Fruit fly (Drosophila melanogaster) S2 (cell line): ENCODE measurements around the gene janB.
A peak's percentile ranks its signal among the peaks of the same experiment; 100 is the strongest.

Source experiments
- CG8478 ChIP-seq: fragments of >200 bp; optimal IDR thresholded peaks from 2 replicates; lab custom pipeline; 2018
- CTCF ChIP-seq, 2 experiments: fragments of >200 bp; optimal IDR thresholded peaks; 2 replicates each; lab custom pipeline; 2018

The janB gene

DNA sequence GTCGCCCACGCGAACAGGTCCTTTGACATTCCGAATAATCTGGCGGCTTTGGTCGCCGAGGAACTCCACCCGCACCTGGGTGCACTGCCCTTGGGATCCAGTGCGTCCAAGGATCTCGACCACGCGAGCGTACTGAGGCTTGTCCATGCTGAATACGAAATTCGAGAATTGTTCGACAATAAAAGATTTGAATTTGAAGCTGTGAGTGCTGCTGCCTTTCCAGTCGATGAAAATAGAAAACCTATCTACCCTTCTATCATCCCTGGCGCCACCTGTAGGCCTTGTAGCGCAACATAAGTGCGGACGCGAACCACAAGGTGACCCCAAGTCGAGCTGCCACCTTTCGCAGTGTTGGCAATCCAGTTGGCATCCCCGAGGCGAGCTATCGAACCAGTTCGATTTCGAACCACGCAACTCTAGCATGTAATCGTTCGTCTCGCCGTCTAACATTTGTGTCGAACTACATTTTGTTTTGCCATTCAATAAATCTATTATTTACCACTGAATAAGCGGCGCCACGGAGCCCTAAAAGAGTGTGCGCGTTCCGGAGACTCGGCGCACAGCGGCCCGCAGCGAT is 16.0 kb downstream of the janB start, which contains the start of the genes RpS28a and Axn:
Gene RpS28a (minus strand): TSS at position 197 of the 577 bp plus-strand sequence.
Gene Axn (plus strand): TSS at position 391 of the 577 bp plus-strand sequence.
- TF ChIP-seq CG8478 (lab: Kevin White, UChicago) (no peak), CTCF (optimal IDR thresholded peaks at IDR 0.05; lab: Kevin White, UChicago) (peak; percentile 99 to 100)

DNA sequence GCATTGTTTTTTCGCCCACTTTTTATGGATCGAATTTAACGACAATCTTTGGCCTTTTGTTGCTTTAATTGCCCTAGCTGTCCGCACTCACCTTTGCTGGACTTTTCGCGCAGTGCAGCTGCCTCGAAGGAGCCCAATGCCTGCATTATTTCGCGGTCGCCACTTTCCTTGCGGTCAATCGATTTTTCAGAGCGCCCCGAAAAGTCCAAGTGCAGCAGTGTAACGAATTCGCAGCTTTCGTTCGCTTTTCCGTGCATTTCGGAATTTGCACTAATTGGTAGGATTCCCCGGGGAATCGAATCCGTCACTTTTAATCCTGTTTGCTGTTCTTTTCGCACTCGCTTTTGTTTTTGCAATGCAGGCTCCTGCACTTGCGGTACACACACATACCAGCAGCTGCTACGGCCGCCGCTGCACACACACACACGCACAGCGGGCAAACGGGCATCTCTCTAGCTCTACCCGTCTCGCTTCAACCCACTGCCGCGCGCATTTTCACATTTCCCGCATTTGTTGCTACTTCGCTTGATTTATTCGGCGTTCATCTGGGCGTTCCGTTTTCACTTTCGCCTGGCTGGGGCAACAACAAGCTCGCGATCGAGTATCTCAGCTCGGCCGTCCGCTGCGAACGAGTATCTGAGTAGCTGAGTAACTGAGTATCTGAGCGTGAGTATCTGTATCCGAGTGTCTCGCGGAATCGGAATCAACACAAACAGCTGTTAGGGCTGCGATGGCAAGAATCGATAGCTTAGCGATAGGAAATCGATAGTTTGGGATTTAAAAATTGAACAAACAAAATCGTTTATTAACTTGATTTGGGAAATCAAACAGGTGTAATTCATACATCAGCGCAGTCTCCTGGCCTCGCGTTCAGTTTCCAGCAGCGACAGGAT is 16.7 kb downstream of the janB start, which contains the start of gene Mgat2:
Gene Mgat2 (minus strand): TSS at position 663 of the 893 bp plus-strand sequence.
- no peak for TF ChIP-seq CG8478 (lab: Kevin White, UChicago)
- TF ChIP-seq CTCF (optimal IDR thresholded peaks at IDR 0.05; lab: Kevin White, UChicago), result no peak

- TF ChIP-seq CTCF (optimal IDR thresholded peaks at IDR 0.05; lab: Kevin White, UChicago) (no peak), CG8478 (lab: Kevin White, UChicago) (no peak)
Measured at dm6 chr3R:30021009-30021408, 17.5 kb downstream of the janB start.

DNA sequence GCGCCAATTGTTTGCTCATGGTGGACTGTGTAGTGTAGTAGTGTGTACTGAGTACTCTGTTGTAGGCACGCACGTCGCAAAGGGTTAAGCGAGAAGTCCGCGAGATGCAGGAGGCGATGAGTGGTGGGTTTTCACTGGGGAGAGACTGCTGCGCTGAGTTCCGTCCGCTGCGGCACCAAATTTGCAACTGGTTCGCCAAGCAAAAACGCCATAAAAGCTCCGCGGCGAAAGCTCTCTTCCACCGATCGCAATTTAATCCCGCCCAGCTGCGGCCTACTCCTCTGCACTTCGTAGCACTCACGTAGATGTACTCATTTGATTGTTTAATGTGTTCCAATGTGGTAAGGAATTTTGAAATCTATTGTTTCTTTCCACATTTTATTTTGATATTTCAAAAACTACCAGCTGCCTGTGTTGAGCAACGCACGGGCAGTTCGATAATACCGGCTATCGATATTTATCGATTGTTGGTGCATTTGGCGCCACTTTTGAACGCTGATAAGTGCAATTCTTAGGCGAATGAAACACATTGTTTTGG is 23.5 kb downstream of the janB start, which contains the start of gene CG7920:
Gene CG7920 (minus strand): TSS at position 308 of the 538 bp plus-strand sequence.
- TF ChIP-seq CG8478 (lab: Kevin White, UChicago) (no peak), CTCF (optimal IDR thresholded peaks at IDR 0.05; lab: Kevin White, UChicago) (no peak)

- no peak for TF ChIP-seq CTCF (optimal IDR thresholded peaks at IDR 0.05; lab: Kevin White, UChicago)
Measured at dm6 chr3R:30014480-30014879, 24.0 kb downstream of the janB start.

DNA sequence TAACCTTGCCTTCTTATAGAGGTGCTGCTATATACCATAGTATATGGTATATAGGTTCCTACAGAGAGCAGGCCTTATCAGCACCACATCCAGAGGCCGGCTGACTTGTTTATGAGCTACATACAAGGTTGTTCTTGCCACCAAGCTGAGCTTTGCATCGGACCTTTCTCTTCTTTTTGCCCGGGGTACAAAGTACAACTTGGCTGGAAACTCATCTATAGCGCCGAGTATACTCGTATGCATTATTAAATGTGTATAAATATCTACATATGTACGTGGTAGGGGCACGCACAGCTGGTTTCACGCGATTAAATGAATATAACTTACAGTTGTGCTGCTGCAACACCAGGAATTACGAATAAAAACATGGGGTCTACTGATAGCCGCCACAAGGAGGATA is 24.6 kb downstream of the janB start:
- TF ChIP-seq CTCF (optimal IDR thresholded peaks at IDR 0.05; lab: Kevin White, UChicago) (no peak), CG8478 (lab: Kevin White, UChicago) (no peak)

DNA sequence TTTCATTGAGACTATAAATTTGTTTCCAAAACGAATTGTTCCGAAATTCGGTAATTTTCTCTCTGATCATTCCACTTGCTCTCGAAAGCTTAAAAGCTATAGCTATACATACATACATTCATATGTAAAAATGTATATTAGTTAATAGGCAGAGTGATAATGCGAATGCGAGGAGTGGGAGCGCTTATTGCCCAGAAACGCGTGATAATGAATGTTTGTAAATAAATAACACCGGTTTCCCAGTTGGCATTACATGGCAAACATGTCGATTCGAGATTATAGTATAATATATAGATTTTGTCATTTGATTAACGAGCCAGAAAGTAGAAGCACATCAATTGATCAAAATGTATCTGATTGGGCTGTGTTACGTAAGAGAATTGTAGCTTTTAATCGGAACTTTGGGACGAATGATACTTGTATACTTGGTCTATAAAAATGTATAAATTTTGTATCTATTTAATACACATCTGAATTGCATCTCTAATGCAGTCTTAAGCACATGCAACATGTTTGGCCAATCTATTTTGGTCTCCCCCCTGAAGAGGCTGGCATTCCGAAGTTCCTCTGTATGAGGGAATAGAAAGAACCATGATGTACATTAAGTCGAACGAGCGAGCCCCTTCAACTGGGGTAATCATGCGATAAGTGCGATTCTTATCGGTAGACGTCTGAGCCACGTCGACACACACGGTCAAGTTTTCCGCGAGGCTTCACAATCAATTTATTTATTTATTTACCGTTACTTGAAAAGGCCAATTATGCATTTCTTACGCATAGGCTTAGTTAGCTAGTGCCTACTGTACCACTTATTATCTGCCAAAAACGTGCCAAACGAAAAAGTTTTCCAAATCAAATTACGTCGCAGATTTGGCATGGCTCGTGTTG is 25.7 kb downstream of the janB start:
- no peak for TF ChIP-seq CG8478 (lab: Kevin White, UChicago)

- TF ChIP-seq CG8478 (lab: Kevin White, UChicago), result no peak
- TF ChIP-seq CTCF (optimal IDR thresholded peaks at IDR 0.05; lab: Kevin White, UChicago), result no peak
Measured at dm6 chr3R:30009173-30009572, 29.4 kb downstream of the janB start, which contains the start of gene CG7912. CG7912 (minus strand) TSS chr3R:30009189.

DNA sequence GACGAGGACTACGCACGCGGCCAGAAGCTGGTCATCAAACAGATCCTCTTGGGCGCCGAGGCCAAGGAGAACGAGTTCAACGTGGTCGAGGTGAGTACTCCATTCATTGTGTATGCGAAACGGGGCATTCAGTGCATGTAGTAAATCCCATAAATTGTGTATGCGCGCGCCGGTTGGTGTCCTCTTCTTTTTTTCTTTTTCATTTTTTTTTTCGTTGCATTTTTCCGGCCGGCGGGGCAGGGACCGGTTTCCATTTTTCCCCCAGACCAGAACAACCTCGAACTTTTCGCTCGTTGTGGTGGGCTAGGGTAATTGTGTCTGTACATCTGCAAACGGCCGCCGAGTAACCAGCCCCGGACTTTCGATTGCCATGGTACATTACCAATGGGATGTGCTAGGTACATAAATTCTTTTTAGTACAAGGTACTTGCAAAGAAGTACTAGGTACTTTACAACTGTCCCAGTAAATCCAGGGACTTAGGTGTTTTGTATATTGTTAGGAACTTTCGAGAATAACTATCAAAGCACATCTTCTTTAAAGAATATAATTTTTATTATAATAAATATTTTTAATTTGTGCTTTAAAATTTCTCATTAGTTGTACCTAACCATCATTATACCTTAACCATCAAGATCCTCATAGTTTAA is 33.1 kb downstream of the janB start:
- TF ChIP-seq CG8478 (lab: Kevin White, UChicago) (no peak), CTCF (optimal IDR thresholded peaks at IDR 0.05; lab: Kevin White, UChicago) (no peak)

- TF ChIP-seq CTCF (optimal IDR thresholded peaks at IDR 0.05; lab: Kevin White, UChicago), result peak in 1 of 2 experiments; percentile 2
- TF ChIP-seq CG8478 (lab: Kevin White, UChicago), result no peak
Measured at dm6 chr3R:30004648-30005047, 33.9 kb downstream of the janB start, which contains the start of the genes Nlp and Nph. Nlp (plus strand) TSS chr3R:30004785. Nph (minus strand) TSS chr3R:30004861.

DNA sequence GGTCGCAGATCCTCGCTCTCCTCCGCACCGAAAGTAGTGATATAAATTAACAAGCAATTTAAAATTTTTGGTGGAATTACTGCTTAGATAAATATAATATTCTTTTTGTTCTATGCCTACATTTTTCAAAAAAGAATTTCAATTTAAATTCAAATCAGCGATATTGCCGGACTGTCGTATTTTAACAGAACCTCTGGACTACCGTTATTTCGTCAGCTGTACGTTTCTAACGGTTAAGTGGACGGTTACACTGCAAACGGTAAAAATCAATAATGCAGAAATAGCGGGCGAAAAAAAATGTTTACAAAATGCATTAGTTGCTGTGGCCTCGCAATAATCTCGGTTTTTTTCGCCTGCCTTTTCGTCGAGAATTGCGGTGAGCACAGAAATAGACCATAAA is 38.2 kb downstream of the janB start, which contains the start of gene Tace:
Gene Tace (plus strand): TSS at position 245 of the 400 bp plus-strand sequence.
- TF ChIP-seq CG8478 (lab: Kevin White, UChicago) (no peak), CTCF (optimal IDR thresholded peaks at IDR 0.05; lab: Kevin White, UChicago) (peak in 1 of 2 experiments; percentile 21)

- TF ChIP-seq CG8478 (lab: Kevin White, UChicago) (no peak), CTCF (optimal IDR thresholded peaks at IDR 0.05; lab: Kevin White, UChicago) (no peak)
Measured at dm6 chr3R:29999495-29999894, 39.0 kb downstream of the janB start, which contains the start of gene CG34298. CG34298 (plus strand) TSS chr3R:29999795.

dm6 chr3R:29997607-29998236 is 40.8 kb downstream of the janB start, which contains the start of the genes CG15525 and CG11504:
CG15525 (minus strand) TSS chr3R:29997676.
CG11504 (plus strand) TSS chr3R:29997900.
- TF ChIP-seq CG8478 (lab: Kevin White, UChicago) (no peak), CTCF (optimal IDR thresholded peaks at IDR 0.05; lab: Kevin White, UChicago) (no peak)
